Worm (Caenorhabditis elegans) whole organism, L1 larva: Measurements from ENCODE around the gene C05E4.7.

Source experiments
- aly-2 ChIP-seq: fragments of 150-350 bp; optimal IDR thresholded peaks from 2 replicates; lab custom pipeline; 2014; ENCODE audit warnings: missing biosample characterization, missing genetic modification characterization
- ceh-82 ChIP-seq, 3 experiments: fragments of 150-350 bp in 1 of 3; sonication (generic microtip) in 2 of 3; optimal IDR thresholded peaks; 2 replicates each; lab custom pipeline; 2014 to 2017; ENCODE audit warnings: missing biosample characterization in 3 of 3, missing genetic modification characterization in 3 of 3
- fkh-10 ChIP-seq: sonication (generic microtip); optimal IDR thresholded peaks from 2 replicates; lab custom pipeline; 2017; ENCODE audit warnings: missing biosample characterization, missing genetic modification reagents, missing genetic modification characterization
- lin-15B ChIP-seq: fragments of 150-350 bp; sonication (generic microtip); optimal IDR thresholded peaks from 3 replicates; lab custom pipeline; 2014; ENCODE audit warnings: missing biosample characterization, missing genetic modification characterization
- nhr-12 ChIP-seq: sonication (generic microtip); optimal IDR thresholded peaks from 2 replicates; lab custom pipeline; 2017; ENCODE audit warnings: missing biosample characterization, missing genetic modification characterization
- nhr-90 ChIP-seq: sonication (generic microtip); optimal IDR thresholded peaks from 2 replicates; lab custom pipeline; 2016; ENCODE audit warnings: mild to moderate bottlenecking, missing genetic modification characterization, missing compliant biosample characterization; ENCODE audit not compliant: poor library complexity
- ztf-4 ChIP-seq: fragments of 150-350 bp; optimal IDR thresholded peaks from 2 replicates; lab custom pipeline; 2014; ENCODE audit warnings: missing biosample characterization, missing genetic modification characterization

- TF ChIP-seq fkh-10 (GFP tag; lab: Kevin White, UChicago) (no peak), nhr-12 (tag; lab: Kevin White, UChicago) (no peak), ztf-4 (tag; lab: Kevin White, UChicago) (no peak), nhr-90 (tag; lab: Kevin White, UChicago) (no peak), aly-2 (tag; lab: Kevin White, UChicago) (no peak), ceh-82 (tag; optimal IDR thresholded peaks at IDR 0.05; lab: Kevin White, UChicago) (no peak), lin-15B (tag; lab: Kevin White, UChicago) (no peak)
These were observed 46.0 kb upstream of the C05E4.7 start, which contains the start of gene srj-52 for ce11 chrV:695914-696313.
